Worm (Caenorhabditis elegans) whole organism, early embryonic: ENCODE measurements around the gene srw-41.

Experiments used
- F13C5.2 ChIP-seq: sonication (generic microtip); optimal IDR thresholded peaks from 2 replicates; lab custom pipeline; 2017; ENCODE audit warnings: mild to moderate bottlenecking, missing genetic modification characterization, inconsistent platforms, missing compliant biosample characterization
- aly-1 ChIP-seq: sonication (generic microtip); optimal IDR thresholded peaks from 2 replicates; lab custom pipeline; 2016; ENCODE audit warnings: missing genetic modification characterization, missing compliant biosample characterization
- ama-1 ChIP-seq: fragments of 150-350 bp; optimal IDR thresholded peaks from 2 replicates; lab custom pipeline; 2014
- ets-7 ChIP-seq: sonication (generic microtip); optimal IDR thresholded peaks from 2 replicates; lab custom pipeline; 2016; ENCODE audit warnings: missing genotype, missing genetic modification characterization, missing compliant biosample characterization
- flt-1 ChIP-seq: fragments of 200-800 bp; sonication (Bioruptor generic); IDR thresholded peaks from 2 replicates; pipeline ENCODE4 v1.3.6; 2022; ENCODE audit warnings: missing genetic modification characterization, missing compliant biosample characterization
- hmg-4 ChIP-seq: fragments of 200-800 bp; sonication (Bioruptor generic); optimal IDR thresholded peaks from 2 replicates; lab custom pipeline; 2018; ENCODE audit warnings: mild to moderate bottlenecking, missing genetic modification characterization, missing compliant biosample characterization
- hnd-1 ChIP-seq: sonication (generic microtip); optimal IDR thresholded peaks from 2 replicates; lab custom pipeline; 2016; ENCODE audit warnings: missing genetic modification characterization, missing compliant biosample characterization
- pes-1 ChIP-seq: fragments of 200-800 bp; sonication (Bioruptor generic); IDR thresholded peaks from 2 replicates; pipeline ENCODE4 v1.3.6; 2022; ENCODE audit warnings: missing genetic modification reagents, missing genetic modification characterization, missing compliant biosample characterization
- scrt-1 ChIP-seq: fragments of 200-800 bp; sonication (Bioruptor generic); IDR thresholded peaks from 2 replicates; pipeline ENCODE4 v1.3.6; 2022; ENCODE audit warnings: missing genetic modification characterization, missing compliant biosample characterization
- sea-1 ChIP-seq: fragments of 200-800 bp; sonication (Bioruptor generic); conservative IDR thresholded peaks from 2 replicates; pipeline ENCODE4 v1.3.6; 2022; ENCODE audit warnings: missing genetic modification characterization, missing compliant biosample characterization
- tbx-11 ChIP-seq: fragments of 200-800 bp; sonication (Bioruptor generic); IDR thresholded peaks from 2 replicates; pipeline ENCODE4 v1.3.6; 2022; ENCODE audit warnings: missing genetic modification characterization, missing compliant biosample characterization
- tbx-37 ChIP-seq: fragments of 200-800 bp; sonication (Bioruptor generic); conservative IDR thresholded peaks from 2 replicates; pipeline ENCODE4 v1.3.6; 2022; ENCODE audit warnings: missing genetic modification reagents, missing genetic modification characterization, missing compliant biosample characterization
- tra-4 ChIP-seq: sonication (generic microtip); optimal IDR thresholded peaks from 2 replicates; lab custom pipeline; 2017; ENCODE audit warnings: missing genetic modification characterization, missing compliant biosample characterization

ce11 chrV:16685725-16686124 is 11.6 kb upstream of the srw-41 start, which contains the start of gene srw-43:
- TF ChIP-seq hmg-4 (GFP tag; lab: Kevin White, UChicago) (no peak), tbx-37 (no peak), ets-7 (no peak), ama-1 (lab: Kevin White, UChicago) (no peak), aly-1 (no peak), tra-4 (no peak), hnd-1 (no peak), flt-1 (GFP tag; lab: Robert Waterston, UW) (no peak), tbx-11 (no peak), sea-1 (GFP tag; lab: Robert Waterston, UW) (no peak), scrt-1 (GFP tag; lab: Robert Waterston, UW) (no peak), F13C5.2 (no peak), pes-1 (GFP tag; lab: Robert Waterston, UW) (no peak)
